Fruit fly (Drosophila melanogaster): ENCODE results near the gene CycJ.

Gene CycJ

dm6 chr3L:3492116-3492747, 26.0 kb downstream of the CycJ start (continued):
- TF ChIP-seq CG7745 (tag; optimal IDR thresholded peaks at IDR 0.05) = no peak
- no peak for TF ChIP-seq CG4707 (GFP tag; optimal IDR thresholded peaks at IDR 0.05)
- no peak for TF ChIP-seq E2f2 (GFP tag; IDR thresholded peaks at IDR 0.05)
- no peak for TF ChIP-seq chif (GFP tag; optimal IDR thresholded peaks at IDR 0.05)
- TF ChIP-seq Nf-YC (tag; optimal IDR thresholded peaks at IDR 0.05) = no peak
- TF ChIP-seq CG17359 (tag; optimal IDR thresholded peaks at IDR 0.05) = no peak
- TF ChIP-seq en (GFP tag; optimal IDR thresholded peaks at IDR 0.05) = no peak
- no peak for TF ChIP-seq ro (GFP tag; IDR thresholded peaks at IDR 0.05)
- TF ChIP-seq CG11093 (GFP tag; IDR thresholded peaks at IDR 0.05) = no peak
- TF ChIP-seq CG12071 (GFP tag; optimal IDR thresholded peaks at IDR 0.05) = no peak
- no peak for TF ChIP-seq hbn (GFP tag; IDR thresholded peaks at IDR 0.05; ENCODE audit: partially characterized antibody)
- TF ChIP-seq tll (GFP tag; optimal IDR thresholded peaks at IDR 0.05) = no peak
- TF ChIP-seq CG11398 (GFP tag; optimal IDR thresholded peaks at IDR 0.05) = no peak
- TF ChIP-seq CG15073 (GFP tag; optimal IDR thresholded peaks at IDR 0.05) = no peak
- no peak for TF ChIP-seq CG9797 (GFP tag; optimal IDR thresholded peaks at IDR 0.05)
- no peak for TF ChIP-seq Sin3A (optimal IDR thresholded peaks at IDR 0.05)
- TF ChIP-seq CG10431 (GFP tag; optimal IDR thresholded peaks at IDR 0.05) = no peak
- no peak for TF ChIP-seq sna (GFP tag; IDR thresholded peaks at IDR 0.05; ENCODE audit: partially characterized antibody)
- no peak for TF ChIP-seq CG18764 (GFP tag; optimal IDR thresholded peaks at IDR 0.05)
- peak; percentile 43 for TF ChIP-seq Ptx1 (GFP tag; IDR thresholded peaks at IDR 0.05)
- TF ChIP-seq slp2 (GFP tag; optimal IDR thresholded peaks at IDR 0.05) = no peak
- peak; percentile 58 for TF ChIP-seq CG11504 (tag; optimal IDR thresholded peaks at IDR 0.05)
- TF ChIP-seq grau (tag; optimal IDR thresholded peaks at IDR 0.05) = peak; percentile 52
- no peak for TF ChIP-seq vnd (GFP tag; IDR thresholded peaks at IDR 0.05; ENCODE audit: partially characterized antibody)
- TF ChIP-seq Hey (tag; optimal IDR thresholded peaks at IDR 0.05) = no peak
- no peak for TF ChIP-seq Bgb (GFP tag; IDR thresholded peaks at IDR 0.05; ENCODE audit: partially characterized antibody)
- TF ChIP-seq cato (GFP tag; optimal IDR thresholded peaks at IDR 0.05; ENCODE audit: borderline replicate concordance) = no peak
- no peak for TF ChIP-seq TFAM (GFP tag; optimal IDR thresholded peaks at IDR 0.05)
- no peak for TF ChIP-seq CHES-1-like (GFP tag; optimal IDR thresholded peaks at IDR 0.05)
- TF ChIP-seq caup (GFP tag; optimal IDR thresholded peaks at IDR 0.05; ENCODE audit: severe bottlenecking) = no peak
- TF ChIP-seq CG3163 (GFP tag; optimal IDR thresholded peaks at IDR 0.05) = no peak
- TF ChIP-seq CG15696 (tag; optimal IDR thresholded peaks at IDR 0.05) = no peak
- TF ChIP-seq CG13296 (GFP tag; optimal IDR thresholded peaks at IDR 0.05) = no peak
- no peak for TF ChIP-seq CG7357 (GFP tag; IDR thresholded peaks at IDR 0.05)
- no peak for TF ChIP-seq nerfin-2 (GFP tag; IDR thresholded peaks at IDR 0.05; ENCODE audit: partially characterized antibody)
- TF ChIP-seq CG12299 (tag; optimal IDR thresholded peaks at IDR 0.05) = no peak
- no peak for TF ChIP-seq her (GFP tag; optimal IDR thresholded peaks at IDR 0.05)
- TF ChIP-seq CG6272 (GFP tag; IDR thresholded peaks at IDR 0.05) = no peak
- TF ChIP-seq Mrtf (GFP tag; IDR thresholded peaks at IDR 0.05) = no peak
- TF ChIP-seq mam (GFP tag; optimal IDR thresholded peaks at IDR 0.05) = no peak
- TF ChIP-seq ems (GFP tag; optimal IDR thresholded peaks at IDR 0.05) = no peak
- no peak for TF ChIP-seq ci (GFP tag; IDR thresholded peaks at IDR 0.05)
- no peak for TF ChIP-seq Ets97D (GFP tag; optimal IDR thresholded peaks at IDR 0.05)
- no peak for TF ChIP-seq Poxn (GFP tag; IDR thresholded peaks at IDR 0.05)
- peak; percentile 58 for TF ChIP-seq lab (GFP tag; optimal IDR thresholded peaks at IDR 0.05)
- peak; percentile 5 for TF ChIP-seq CG9727 (GFP tag; optimal IDR thresholded peaks at IDR 0.05)
- TF ChIP-seq peb (GFP tag; IDR thresholded peaks at IDR 0.05) = no peak
- TF ChIP-seq esg (GFP tag; conservative IDR thresholded peaks at IDR 0.05) = 0 out of 2 replicates have a peak, but pooled peaks have one; percentile 20
- no peak for TF ChIP-seq insv (GFP tag; optimal IDR thresholded peaks at IDR 0.05)
- no peak for TF ChIP-seq Nf-YA (GFP tag; IDR thresholded peaks at IDR 0.05)
